Fruit fly (Drosophila melanogaster) whole organism, embryonic: ENCODE measurements around the gene Teh1.
A peak's percentile ranks its signal among the peaks of the same experiment; 100 is the strongest.

ENCODE experiments used
- Ada2b ChIP-seq: fragments of 200-800 bp; sonication (Bioruptor generic); IDR thresholded peaks from 2 replicates; pipeline ENCODE4 v1.3.6; 2022; ENCODE audit warnings: missing biosample characterization, missing genetic modification characterization
- B-H2 ChIP-seq: fragments of 200-800 bp; sonication (Bioruptor generic); optimal IDR thresholded peaks from 2 replicates; lab custom pipeline; 2018; ENCODE audit warnings: missing biosample characterization, mild to moderate bottlenecking, missing genetic modification characterization
- BEAF-32 ChIP-seq: fragments of 200-800 bp; sonication (Bioruptor generic); optimal IDR thresholded peaks from 3 replicates; lab custom pipeline; 2017; ENCODE audit warnings: missing biosample characterization, missing genetic modification characterization, mild to moderate bottlenecking, moderate library complexity, missing genetic modification reagents
- CG13775 ChIP-seq: fragments of 200-800 bp; sonication (Bioruptor generic); optimal IDR thresholded peaks from 3 replicates; lab custom pipeline; 2017; ENCODE audit warnings: missing biosample characterization, mild to moderate bottlenecking, missing genetic modification characterization
- CG15011 ChIP-seq: fragments of 200-800 bp; sonication (Bioruptor generic); optimal IDR thresholded peaks from 3 replicates; lab custom pipeline; 2018; ENCODE audit warnings: missing biosample characterization, mild to moderate bottlenecking, missing genetic modification characterization
- CG1529 ChIP-seq: fragments of 200-800 bp; sonication (Bioruptor generic); optimal IDR thresholded peaks from 3 replicates; lab custom pipeline; 2018; ENCODE audit warnings: missing biosample characterization, missing genetic modification characterization
- CG15479 ChIP-seq: fragments of 200-800 bp; sonication (Bioruptor generic); optimal IDR thresholded peaks from 3 replicates; lab custom pipeline; 2019; ENCODE audit warnings: missing biosample characterization, mild to moderate bottlenecking, missing genetic modification characterization, moderate library complexity
- CG18476 ChIP-seq: fragments of 200-800 bp; sonication (Bioruptor generic); optimal IDR thresholded peaks from 2 replicates; lab custom pipeline; 2016; ENCODE audit warnings: missing biosample characterization, mild to moderate bottlenecking, missing genetic modification characterization
- CG3281 ChIP-seq: fragments of 200-800 bp; sonication (Bioruptor generic); optimal IDR thresholded peaks from 3 replicates; lab custom pipeline; 2017; ENCODE audit warnings: missing biosample characterization, mild to moderate bottlenecking, missing genetic modification characterization
- CG33213 ChIP-seq: fragments of 200-800 bp; sonication (Bioruptor generic); optimal IDR thresholded peaks from 3 replicates; lab custom pipeline; 2016; ENCODE audit warnings: missing biosample characterization, missing genetic modification characterization
- CG42726 ChIP-seq: fragments of 200-800 bp; sonication (Bioruptor generic); IDR thresholded peaks from 2 replicates; pipeline ENCODE4 v1.3.6; 2022; ENCODE audit warnings: missing biosample characterization, missing genetic modification characterization; ENCODE audit not compliant: partially characterized antibody
- CG4404 ChIP-seq: fragments of 200-800 bp; sonication (Bioruptor generic); IDR thresholded peaks from 2 replicates; pipeline ENCODE4 v1.3.6; 2022; ENCODE audit warnings: missing biosample characterization, missing genetic modification characterization
- CG4707 ChIP-seq: fragments of 200-800 bp; sonication (Bioruptor generic); optimal IDR thresholded peaks from 2 replicates; lab custom pipeline; 2018; ENCODE audit warnings: missing biosample characterization, mild to moderate bottlenecking, missing genetic modification characterization, moderate library complexity
- CG4854 ChIP-seq: fragments of 200-800 bp; sonication (Bioruptor generic); optimal IDR thresholded peaks from 2 replicates; lab custom pipeline; 2016; ENCODE audit warnings: missing biosample characterization, missing genetic modification characterization, inconsistent platforms
- CG6254 ChIP-seq: fragments of 200-800 bp; sonication (Bioruptor generic); optimal IDR thresholded peaks from 3 replicates; lab custom pipeline; 2017; ENCODE audit warnings: mild to moderate bottlenecking, missing biosample characterization, missing genetic modification reagents, missing genetic modification characterization
- CG6791 ChIP-seq: fragments of 200-800 bp; sonication (Bioruptor generic); IDR thresholded peaks from 3 replicates; pipeline ENCODE4 v1.3.6; 2022; ENCODE audit warnings: missing biosample characterization, missing genetic modification characterization; ENCODE audit not compliant: partially characterized antibody
- CG6854 ChIP-seq: fragments of 200-800 bp; sonication (Bioruptor generic); optimal IDR thresholded peaks from 3 replicates; lab custom pipeline; 2017; ENCODE audit warnings: missing biosample characterization, mild to moderate bottlenecking, missing genetic modification characterization
- CG8924 ChIP-seq: fragments of 200-800 bp; optimal IDR thresholded peaks from 3 replicates; lab custom pipeline; 2019; ENCODE audit warnings: missing biosample characterization, mild to moderate bottlenecking, missing genetic modification characterization, moderate library complexity
- CG9932 ChIP-seq: fragments of 200-800 bp; sonication (Bioruptor generic); IDR thresholded peaks from 2 replicates; pipeline ENCODE4 v1.3.6; 2022; ENCODE audit warnings: missing biosample characterization, missing genetic modification characterization
- CHES-1-like ChIP-seq: fragments of 200-800 bp; sonication (Bioruptor generic); optimal IDR thresholded peaks from 2 replicates; lab custom pipeline; 2016; ENCODE audit warnings: missing biosample characterization, missing genetic modification characterization
- Camta ChIP-seq: fragments of 200-800 bp; sonication (Bioruptor generic); optimal IDR thresholded peaks from 2 replicates; lab custom pipeline; 2016; ENCODE audit warnings: missing biosample characterization, missing genetic modification characterization
- Dp ChIP-seq: fragments of 200-800 bp; sonication (Bioruptor generic); optimal IDR thresholded peaks from 2 replicates; lab custom pipeline; 2018; ENCODE audit warnings: missing biosample characterization, mild to moderate bottlenecking, missing genetic modification characterization, moderate library complexity
- H2.0 ChIP-seq: fragments of 200-800 bp; sonication (Bioruptor generic); IDR thresholded peaks from 2 replicates; pipeline ENCODE4 v1.3.6; 2022; ENCODE audit warnings: missing biosample characterization, missing genetic modification characterization
- Hand ChIP-seq: fragments of 200-800 bp; sonication (Bioruptor generic); optimal IDR thresholded peaks from 2 replicates; lab custom pipeline; 2017; ENCODE audit warnings: mild to moderate bottlenecking, missing biosample characterization, missing genetic modification reagents, missing genetic modification characterization
- Hsf ChIP-seq: fragments of 200-800 bp; sonication (Bioruptor generic); optimal IDR thresholded peaks from 3 replicates; lab custom pipeline; 2016; ENCODE audit warnings: missing biosample characterization, missing genetic modification characterization
- Nf-YA ChIP-seq: fragments of 200-800 bp; sonication (Bioruptor generic); IDR thresholded peaks from 2 replicates; pipeline ENCODE4 v1.3.6; 2022; ENCODE audit warnings: missing biosample characterization, missing genetic modification characterization
- Nf-YC ChIP-seq: fragments of 200-800 bp; optimal IDR thresholded peaks from 3 replicates; lab custom pipeline; 2019; ENCODE audit warnings: missing biosample characterization, mild to moderate bottlenecking, missing genetic modification characterization, moderate library complexity
- Poxn ChIP-seq: fragments of 200-800 bp; sonication (Bioruptor generic); IDR thresholded peaks from 2 replicates; pipeline ENCODE4 v1.3.6; 2022; ENCODE audit warnings: missing biosample characterization, missing genetic modification characterization
- Side ChIP-seq: fragments of 200-800 bp; sonication (Bioruptor generic); optimal IDR thresholded peaks from 2 replicates; lab custom pipeline; 2016; ENCODE audit warnings: missing biosample characterization, missing genetic modification characterization
- Sox102F ChIP-seq: fragments of 200-800 bp; sonication (Bioruptor generic); optimal IDR thresholded peaks from 2 replicates; lab custom pipeline; 2018; ENCODE audit warnings: missing biosample characterization, mild to moderate bottlenecking, missing genetic modification characterization, moderate library complexity
- Xbp1 ChIP-seq: fragments of 200-800 bp; sonication (Bioruptor generic); optimal IDR thresholded peaks from 3 replicates; lab custom pipeline; 2016; ENCODE audit warnings: missing biosample characterization, mild to moderate bottlenecking, missing genetic modification characterization
- ase ChIP-seq: fragments of 200-800 bp; sonication (Bioruptor generic); IDR thresholded peaks from 3 replicates; pipeline ENCODE4 v1.3.6; 2022; ENCODE audit warnings: missing biosample characterization, missing genetic modification characterization
- az2 ChIP-seq: fragments of 200-800 bp; sonication (Bioruptor generic); optimal IDR thresholded peaks from 3 replicates; lab custom pipeline; 2016; ENCODE audit warnings: missing biosample characterization, missing genetic modification characterization
- bigmax ChIP-seq: fragments of 200-800 bp; sonication (Bioruptor generic); optimal IDR thresholded peaks from 2 replicates; lab custom pipeline; 2018; ENCODE audit warnings: missing biosample characterization, mild to moderate bottlenecking, missing genetic modification characterization
- cad ChIP-seq: fragments of >200 bp; optimal IDR thresholded peaks from 2 replicates; lab custom pipeline; 2017; ENCODE audit warnings: missing biosample characterization, missing genetic modification characterization
- chm ChIP-seq: fragments of 200-800 bp; sonication (Bioruptor generic); IDR thresholded peaks from 2 replicates; pipeline ENCODE4 v1.3.6; 2022; ENCODE audit warnings: missing biosample characterization, missing genetic modification characterization
- chn ChIP-seq: fragments of 200-800 bp; sonication (Bioruptor generic); optimal IDR thresholded peaks from 2 replicates; lab custom pipeline; 2016; ENCODE audit warnings: missing biosample characterization, missing genetic modification characterization
- dati ChIP-seq: fragments of 200-800 bp; sonication (Bioruptor generic); IDR thresholded peaks from 2 replicates; pipeline ENCODE4 v1.3.6; 2022; ENCODE audit warnings: missing biosample characterization, missing genetic modification characterization
- fd3F ChIP-seq: fragments of 200-800 bp; sonication (Bioruptor generic); optimal IDR thresholded peaks from 2 replicates; lab custom pipeline; 2018; ENCODE audit warnings: missing biosample characterization, mild to moderate bottlenecking, missing genetic modification characterization, moderate library complexity
- ftz-f1 ChIP-seq: fragments of 200-800 bp; sonication (Bioruptor generic); optimal IDR thresholded peaks from 2 replicates; lab custom pipeline; 2016; ENCODE audit warnings: missing biosample characterization, missing genetic modification characterization
- grn ChIP-seq: fragments of 200-800 bp; sonication (Bioruptor generic); optimal IDR thresholded peaks from 3 replicates; lab custom pipeline; 2017; ENCODE audit warnings: missing biosample characterization, missing genetic modification characterization
- jing ChIP-seq: fragments of 200-800 bp; sonication (Bioruptor generic); optimal IDR thresholded peaks from 2 replicates; lab custom pipeline; 2018; ENCODE audit warnings: missing biosample characterization, mild to moderate bottlenecking, missing genetic modification characterization
- lilli ChIP-seq: fragments of 200-800 bp; sonication (Bioruptor generic); optimal IDR thresholded peaks from 3 replicates; lab custom pipeline; 2016; ENCODE audit warnings: missing biosample characterization, missing genetic modification characterization
- oc ChIP-seq: fragments of 200-800 bp; sonication (Bioruptor generic); optimal IDR thresholded peaks from 2 replicates; lab custom pipeline; 2018; ENCODE audit warnings: missing biosample characterization, mild to moderate bottlenecking, missing genetic modification characterization, moderate library complexity
- prd ChIP-seq, 3 experiments: fragments of >200 bp in 2 of 3; fragments of 200-800 bp in 1 of 3; sonication (Bioruptor generic) in 1 of 3; optimal IDR thresholded peaks in 2 of 3; IDR thresholded peaks in 1 of 3; 2 replicates in 2 of 3; 3 replicates in 1 of 3; pipeline versions ENCODE4 v1.3.6 to Lab custom; 2017 to 2022; ENCODE audit warnings: missing biosample characterization in 1 of 3, missing genetic modification characterization in 1 of 3
- rib ChIP-seq: fragments of 200-800 bp; sonication (Bioruptor generic); IDR thresholded peaks from 2 replicates; pipeline ENCODE4 v1.3.6; 2022; ENCODE audit warnings: missing biosample characterization, missing genetic modification characterization
- schlank ChIP-seq: fragments of 200-800 bp; sonication (Bioruptor generic); optimal IDR thresholded peaks from 2 replicates; lab custom pipeline; 2018; ENCODE audit warnings: missing biosample characterization, mild to moderate bottlenecking, missing genetic modification characterization
- shn ChIP-seq: fragments of 200-800 bp; sonication (Bioruptor generic); optimal IDR thresholded peaks from 3 replicates; lab custom pipeline; 2016; ENCODE audit warnings: missing biosample characterization, missing genetic modification characterization
- tup ChIP-seq: fragments of 200-800 bp; sonication (Bioruptor generic); optimal IDR thresholded peaks from 2 replicates; lab custom pipeline; 2016; ENCODE audit warnings: missing biosample characterization, mild to moderate bottlenecking, missing genetic modification characterization, moderate library complexity
- vnd ChIP-seq: fragments of 200-800 bp; sonication (Bioruptor generic); IDR thresholded peaks from 3 replicates; pipeline ENCODE4 v1.3.6; 2022; ENCODE audit warnings: missing biosample characterization, missing genetic modification characterization; ENCODE audit not compliant: partially characterized antibody

Gene Teh1

dm6 chr3R:9791177-9791806 is 76.6 kb downstream of the Teh1 start, which contains the start of the genes CG12945 and CG8507 (continued):
- no peak for TF ChIP-seq bigmax (GFP tag; lab: Kevin White, UChicago)
- TF ChIP-seq CG18476 (GFP tag; lab: Kevin White, UChicago), result peak; percentile 26
- no peak for TF ChIP-seq oc (tag; lab: Kevin White, UChicago)
- TF ChIP-seq CHES-1-like (GFP tag; lab: Kevin White, UChicago), result peak; percentile 54
- TF ChIP-seq jing (GFP tag; lab: Kevin White, UChicago), result no peak
- TF ChIP-seq CG6854 (GFP tag; lab: Kevin White, UChicago), result no peak
- peak; percentile 31 for TF ChIP-seq CG8924 (tag; lab: Kevin White, UChicago)
- TF ChIP-seq Xbp1 (GFP tag; lab: Kevin White, UChicago), result peak; percentile 68
- peak; percentile 52 for TF ChIP-seq BEAF-32 (GFP tag; lab: Kevin White, UChicago)
- peak; percentile 53 for TF ChIP-seq shn (GFP tag; lab: Kevin White, UChicago)
- no peak for TF ChIP-seq B-H2 (GFP tag; lab: Kevin White, UChicago)
- no peak for TF ChIP-seq tup (GFP tag; lab: Kevin White, UChicago)
- no peak for TF ChIP-seq H2.0 (GFP tag; lab: Robert Waterston, UW)
- no peak for TF ChIP-seq Ada2b (GFP tag; lab: Robert Waterston, UW)
- peak; percentile 37; the same call in 1 of the 2 replicates for TF ChIP-seq CG4404 (GFP tag; lab: Robert Waterston, UW)
- no peak for TF ChIP-seq prd (optimal IDR thresholded peaks at IDR 0.05; lab: Kevin White, UChicago)
- peak; percentile 54; the same call in 1 of the 3 replicates for TF ChIP-seq prd (GFP tag; IDR thresholded peaks at IDR 0.05; lab: Robert Waterston, UW)
- TF ChIP-seq rib (GFP tag; lab: Robert Waterston, UW), result no peak
- no peak for TF ChIP-seq ase (GFP tag; lab: Robert Waterston, UW)
- no peak for TF ChIP-seq CG33213 (GFP tag; lab: Kevin White, UChicago)
- TF ChIP-seq dati (GFP tag; lab: Robert Waterston, UW), result no peak
- no peak for TF ChIP-seq CG15011 (GFP tag; lab: Kevin White, UChicago)
- peak; percentile 8 for TF ChIP-seq CG15479 (GFP tag; lab: Kevin White, UChicago)
- TF ChIP-seq CG4707 (GFP tag; lab: Kevin White, UChicago), result no peak
- TF ChIP-seq CG6254 (GFP tag; lab: Kevin White, UChicago), result no peak
- TF ChIP-seq Side (GFP tag; lab: Kevin White, UChicago), result no peak
- no peak for TF ChIP-seq Poxn
- TF ChIP-seq fd3F (GFP tag; lab: Kevin White, UChicago), result no peak
- no peak for TF ChIP-seq CG42726 (GFP tag; lab: Robert Waterston, UW)
- peak; percentile 17 for TF ChIP-seq CG3281 (GFP tag; lab: Kevin White, UChicago)
- no peak for TF ChIP-seq CG6791 (GFP tag; lab: Robert Waterston, UW)
- no peak for TF ChIP-seq az2
- TF ChIP-seq CG9932 (GFP tag; lab: Robert Waterston, UW), result peak; percentile 67
- TF ChIP-seq cad (GFP tag; lab: Kevin White, UChicago), result no peak
- no peak for TF ChIP-seq grn
- peak; percentile 44 for TF ChIP-seq Camta (GFP tag; lab: Kevin White, UChicago)
- peak; percentile 63 for TF ChIP-seq Hsf (GFP tag; lab: Kevin White, UChicago)
- TF ChIP-seq Nf-YC, result no peak
- TF ChIP-seq chm (GFP tag; lab: Robert Waterston, UW), result no peak
- TF ChIP-seq CG1529 (GFP tag; lab: Kevin White, UChicago), result no peak
- peak; percentile 63 for TF ChIP-seq lilli (GFP tag; lab: Kevin White, UChicago)
- no peak for TF ChIP-seq ftz-f1 (GFP tag; lab: Kevin White, UChicago)
- no peak for TF ChIP-seq vnd (GFP tag; lab: Robert Waterston, UW)
- peak; percentile 41 for TF ChIP-seq chn (GFP tag; lab: Kevin White, UChicago)
- peak; percentile 58 for TF ChIP-seq CG13775
- no peak for TF ChIP-seq Nf-YA (GFP tag; lab: Robert Waterston, UW)
- no peak for TF ChIP-seq Sox102F
- TF ChIP-seq Dp (GFP tag; lab: Kevin White, UChicago), result peak; percentile 32
- TF ChIP-seq CG4854, result no peak
- TF ChIP-seq schlank, result no peak
- no peak for TF ChIP-seq Hand
